Worm (Caenorhabditis elegans) whole organism, L4/young adult: ENCODE measurements around the gene hsp-90.

Experiments
- W03F9.2 ChIP-seq: fragments of 150-350 bp; optimal IDR thresholded peaks from 2 replicates; lab custom pipeline; 2014; ENCODE audit warnings: missing biosample characterization, missing genetic modification characterization
- dao-5 ChIP-seq: sonication (generic microtip); optimal IDR thresholded peaks from 2 replicates; lab custom pipeline; 2016; ENCODE audit warnings: missing genotype, missing genetic modification characterization, moderate library complexity, missing compliant biosample characterization
- him-1 ChIP-seq: sonication (generic microtip); optimal IDR thresholded peaks from 2 replicates; lab custom pipeline; 2016; ENCODE audit warnings: missing genotype, missing genetic modification reagents, missing genetic modification characterization, missing compliant biosample characterization

ce11 chrV:14687106-14687964 is 2.6 kb downstream of the hsp-90 start:
- TF ChIP-seq W03F9.2 (tag; lab: Kevin White, UChicago) (no peak), him-1 (tag; lab: Kevin White, UChicago) (no peak), dao-5 (tag; lab: Kevin White, UChicago) (no peak)
